Worm (Caenorhabditis elegans): ENCODE measurements around the gene nyn-1.

The nyn-1 gene

ce11 chrIV:13716279-13716678 is 29.5 kb upstream of the nyn-1 start, which contains the start of gene C47A4.1:
Gene C47A4.1, minus strand, starts transcription at chrIV:13716379.
- TF ChIP-seq hmg-4 (GFP tag; optimal IDR thresholded peaks at IDR 0.05): no peak
- no peak for TF ChIP-seq flt-1 (GFP tag; IDR thresholded peaks at IDR 0.05)
- TF ChIP-seq hmbx-1 (tag; optimal IDR thresholded peaks at IDR 0.05): no peak
- no peak for TF ChIP-seq ama-1 (optimal IDR thresholded peaks at IDR 0.05)
- no peak for TF ChIP-seq sea-1 (GFP tag; conservative IDR thresholded peaks at IDR 0.05)
- TF ChIP-seq B0310.2 (tag; optimal IDR thresholded peaks at IDR 0.05): no peak
- TF ChIP-seq tbx-11 (GFP tag; IDR thresholded peaks at IDR 0.05): no peak
- TF ChIP-seq ceh-36 (tag; optimal IDR thresholded peaks at IDR 0.05): no peak
- no peak for TF ChIP-seq ceh-13 (GFP tag; optimal IDR thresholded peaks at IDR 0.05)
- TF ChIP-seq scrt-1 (GFP tag; IDR thresholded peaks at IDR 0.05): no peak
- TF ChIP-seq ets-7 (tag; optimal IDR thresholded peaks at IDR 0.05): no peak
- TF ChIP-seq tra-4 (tag; optimal IDR thresholded peaks at IDR 0.05): no peak
- TF ChIP-seq hnd-1 (tag; optimal IDR thresholded peaks at IDR 0.05): no peak
- no peak for TF ChIP-seq aly-1 (tag; optimal IDR thresholded peaks at IDR 0.05)
- TF ChIP-seq tbx-37 (GFP tag; conservative IDR thresholded peaks at IDR 0.05): no peak
- TF ChIP-seq pes-1 (GFP tag; IDR thresholded peaks at IDR 0.05): no peak

ce11 chrIV:13710367-13710766 is 23.6 kb upstream of the nyn-1 start:
- TF ChIP-seq B0310.2 (tag; optimal IDR thresholded peaks at IDR 0.05) (no peak), flt-1 (GFP tag; IDR thresholded peaks at IDR 0.05) (no peak), ceh-13 (GFP tag; optimal IDR thresholded peaks at IDR 0.05) (no peak), ceh-36 (tag; optimal IDR thresholded peaks at IDR 0.05) (no peak), F13C5.2 (tag; optimal IDR thresholded peaks at IDR 0.05) (no peak), pes-1 (GFP tag; IDR thresholded peaks at IDR 0.05) (no peak), scrt-1 (GFP tag; IDR thresholded peaks at IDR 0.05) (no peak), hmg-4 (GFP tag; optimal IDR thresholded peaks at IDR 0.05) (no peak), tbx-11 (GFP tag; IDR thresholded peaks at IDR 0.05) (no peak), ama-1 (optimal IDR thresholded peaks at IDR 0.05) (no peak)

ce11 chrIV:13709069-13709640 is 22.3 kb upstream of the nyn-1 start:
- TF ChIP-seq aly-1 (tag; optimal IDR thresholded peaks at IDR 0.05) (no peak), tbx-11 (GFP tag; IDR thresholded peaks at IDR 0.05) (no peak), tra-4 (tag; optimal IDR thresholded peaks at IDR 0.05) (no peak), hmg-4 (GFP tag; optimal IDR thresholded peaks at IDR 0.05) (no peak), ama-1 (optimal IDR thresholded peaks at IDR 0.05) (no peak), ceh-13 (GFP tag; optimal IDR thresholded peaks at IDR 0.05) (no peak), sea-1 (GFP tag; conservative IDR thresholded peaks at IDR 0.05) (no peak), tbx-37 (GFP tag; conservative IDR thresholded peaks at IDR 0.05) (no peak), pes-1 (GFP tag; IDR thresholded peaks at IDR 0.05) (no peak), hmbx-1 (tag; optimal IDR thresholded peaks at IDR 0.05) (no peak), flt-1 (GFP tag; IDR thresholded peaks at IDR 0.05) (no peak), ceh-36 (tag; optimal IDR thresholded peaks at IDR 0.05) (no peak), hnd-1 (tag; optimal IDR thresholded peaks at IDR 0.05) (no peak), scrt-1 (GFP tag; IDR thresholded peaks at IDR 0.05) (no peak), F13C5.2 (tag; optimal IDR thresholded peaks at IDR 0.05) (no peak), ets-7 (tag; optimal IDR thresholded peaks at IDR 0.05) (no peak), B0310.2 (tag; optimal IDR thresholded peaks at IDR 0.05) (no peak)

- TF ChIP-seq hnd-1 (tag; optimal IDR thresholded peaks at IDR 0.05) (no peak), tbx-11 (GFP tag; IDR thresholded peaks at IDR 0.05) (no peak), flt-1 (GFP tag; IDR thresholded peaks at IDR 0.05) (no peak), ets-7 (tag; optimal IDR thresholded peaks at IDR 0.05) (no peak), F13C5.2 (tag; optimal IDR thresholded peaks at IDR 0.05) (no peak), pes-1 (GFP tag; IDR thresholded peaks at IDR 0.05) (no peak), hmbx-1 (tag; optimal IDR thresholded peaks at IDR 0.05) (no peak), hmg-4 (GFP tag; optimal IDR thresholded peaks at IDR 0.05) (no peak), ama-1 (optimal IDR thresholded peaks at IDR 0.05) (no peak), aly-1 (tag; optimal IDR thresholded peaks at IDR 0.05) (no peak)
These were observed 21.1 kb upstream of the nyn-1 start for ce11 chrIV:13707894-13708293.

- TF ChIP-seq tbx-11 (GFP tag; IDR thresholded peaks at IDR 0.05): peak; percentile 24; the same call in 1 of the 2 replicates
- no peak for TF ChIP-seq B0310.2 (tag; optimal IDR thresholded peaks at IDR 0.05)
- peak; percentile 24 for TF ChIP-seq F13C5.2 (tag; optimal IDR thresholded peaks at IDR 0.05)
- TF ChIP-seq aly-1 (tag; optimal IDR thresholded peaks at IDR 0.05): peak; percentile 0
These were observed 17.1 kb upstream of the nyn-1 start, which contains the start of gene tlp-1 for ce11 chrIV:13703828-13704425. Gene tlp-1, minus strand, starts transcription at chrIV:13704082.

ce11 chrIV:13702681-13703080 is 15.9 kb upstream of the nyn-1 start:
- TF ChIP-seq B0310.2 (tag; optimal IDR thresholded peaks at IDR 0.05) (no peak), ceh-13 (GFP tag; optimal IDR thresholded peaks at IDR 0.05) (no peak), hnd-1 (tag; optimal IDR thresholded peaks at IDR 0.05) (no peak), ama-1 (optimal IDR thresholded peaks at IDR 0.05) (no peak), aly-1 (tag; optimal IDR thresholded peaks at IDR 0.05) (no peak), scrt-1 (GFP tag; IDR thresholded peaks at IDR 0.05) (no peak), hmbx-1 (tag; optimal IDR thresholded peaks at IDR 0.05) (no peak)

- TF ChIP-seq ama-1 (optimal IDR thresholded peaks at IDR 0.05): no peak
- no peak for TF ChIP-seq ets-7 (tag; optimal IDR thresholded peaks at IDR 0.05)
- TF ChIP-seq aly-1 (tag; optimal IDR thresholded peaks at IDR 0.05): no peak
- TF ChIP-seq hmbx-1 (tag; optimal IDR thresholded peaks at IDR 0.05): no peak
- TF ChIP-seq tbx-11 (GFP tag; IDR thresholded peaks at IDR 0.05): no peak
- no peak for TF ChIP-seq sea-1 (GFP tag; conservative IDR thresholded peaks at IDR 0.05)
- no peak for TF ChIP-seq hmg-4 (GFP tag; optimal IDR thresholded peaks at IDR 0.05)
- no peak for TF ChIP-seq tbx-37 (GFP tag; conservative IDR thresholded peaks at IDR 0.05)
These were observed 14.7 kb upstream of the nyn-1 start for ce11 chrIV:13701472-13701871.

- TF ChIP-seq pes-1 (GFP tag; IDR thresholded peaks at IDR 0.05) (no peak), tbx-37 (GFP tag; conservative IDR thresholded peaks at IDR 0.05) (no peak), hnd-1 (tag; optimal IDR thresholded peaks at IDR 0.05) (no peak)
These were observed 14.0 kb upstream of the nyn-1 start for ce11 chrIV:13700847-13701246.
